Fruit fly (Drosophila melanogaster) Kc167 (cell line): ENCODE data around the gene dgt2.

ENCODE experiments used
- Myc ChIP-seq: fragments of >200 bp; optimal IDR thresholded peaks from 2 replicates; lab custom pipeline; 2017; ENCODE audit warnings: missing external identifiers
- Sin3A ChIP-seq: fragments of >200 bp; optimal IDR thresholded peaks from 2 replicates; lab custom pipeline; 2018; ENCODE audit warnings: missing external identifiers
- h ChIP-seq: fragments of >200 bp; optimal IDR thresholded peaks from 3 replicates; lab custom pipeline; 2018; ENCODE audit warnings: missing external identifiers
- insv ChIP-seq: fragments of >200 bp; optimal IDR thresholded peaks from 3 replicates; lab custom pipeline; 2018; ENCODE audit warnings: missing external identifiers
- psq ChIP-seq: fragments of >200 bp; optimal IDR thresholded peaks from 2 replicates; lab custom pipeline; 2017; ENCODE audit warnings: missing external identifiers
- ttk ChIP-seq: sonication (Bioruptor generic); optimal IDR thresholded peaks from 2 replicates; lab custom pipeline; 2017; ENCODE audit warnings: missing external identifiers

Gene dgt2

DNA sequence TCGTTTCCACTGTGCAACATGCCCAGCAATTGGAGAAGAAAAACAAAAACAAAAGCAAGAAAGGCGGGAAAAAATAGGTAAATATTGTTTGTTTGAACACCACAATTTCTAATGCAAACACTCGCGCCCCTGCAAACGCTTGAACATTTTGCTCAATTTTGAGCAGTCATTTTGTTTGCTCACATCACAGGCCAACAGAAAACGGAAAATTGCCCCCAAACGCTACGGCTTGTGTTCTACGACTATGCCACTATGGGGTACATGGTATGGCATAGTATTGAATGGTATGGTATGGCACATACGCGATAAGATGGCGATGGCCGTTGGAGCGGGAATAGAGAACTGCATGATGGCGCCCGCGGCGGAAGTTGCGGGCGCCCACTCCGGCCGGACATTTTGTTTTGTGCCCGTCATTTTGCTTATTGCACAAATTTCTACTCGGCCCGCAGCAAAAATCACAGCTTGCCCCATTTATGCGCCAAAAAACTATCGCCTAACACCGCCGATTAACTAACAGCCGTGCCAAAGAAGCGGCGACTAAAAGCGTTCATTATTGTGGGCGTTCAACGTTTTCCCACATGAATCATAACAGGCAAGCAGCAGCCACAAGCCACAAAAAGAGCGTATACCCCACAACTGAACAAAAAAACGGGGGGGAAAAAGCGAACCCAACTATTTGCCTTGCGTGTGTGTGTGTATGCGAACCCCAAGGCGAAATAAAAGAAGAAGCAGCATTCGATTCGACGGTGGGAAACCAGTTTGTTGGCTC is 14.7 kb downstream of the dgt2 start:
- TF ChIP-seq h (lab: Kevin White, UChicago) (no peak), psq (no peak), Myc (lab: Kevin White, UChicago) (no peak), insv (no peak), Sin3A (no peak), ttk (lab: Kevin White, UChicago) (no peak)

DNA sequence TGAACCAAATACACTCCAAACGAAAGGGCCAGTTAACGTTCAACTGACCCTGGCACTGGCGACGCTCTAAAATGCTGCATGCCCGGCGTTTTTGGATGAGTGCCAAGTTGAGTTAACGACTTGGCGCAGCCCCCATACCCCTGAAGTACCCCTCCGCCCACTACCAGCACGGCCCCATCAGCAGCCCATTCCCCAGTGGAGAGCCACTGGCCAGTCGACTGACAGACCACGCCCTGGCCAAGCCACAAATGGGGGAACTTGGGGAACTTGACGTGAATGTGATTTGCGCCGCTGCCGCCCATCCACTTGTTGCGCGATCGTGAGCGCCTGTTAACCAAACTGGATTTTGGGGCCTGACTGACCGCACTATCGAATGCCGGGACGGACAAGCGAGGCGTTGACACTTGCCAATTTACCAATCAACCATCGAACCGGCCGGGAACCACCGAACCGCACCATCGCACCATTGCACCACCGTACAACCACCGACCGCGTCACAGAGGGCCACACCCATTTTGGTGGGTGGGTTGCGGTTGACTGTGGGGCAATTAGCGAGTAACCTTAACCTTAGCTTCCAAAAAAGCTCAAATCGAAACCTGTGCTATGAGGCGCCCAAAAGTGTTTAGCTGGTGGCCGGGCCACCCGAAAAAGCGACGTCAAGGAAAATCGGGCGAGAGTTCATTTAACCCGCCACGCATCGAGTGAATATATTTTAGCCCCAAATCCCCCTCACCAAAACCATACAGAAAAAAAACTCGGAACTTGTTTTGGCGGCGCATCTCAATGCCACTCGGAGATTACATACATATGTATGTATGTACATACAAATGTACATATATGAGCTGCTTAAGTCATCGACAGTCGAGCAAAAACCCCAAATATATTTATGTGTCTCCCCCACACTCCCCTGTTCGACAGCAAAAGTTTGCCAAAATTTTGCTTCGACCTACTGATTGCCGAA is 16.0 kb downstream of the dgt2 start:
- TF ChIP-seq Sin3A, result no peak
- no peak for TF ChIP-seq h (lab: Kevin White, UChicago)
- no peak for TF ChIP-seq ttk (lab: Kevin White, UChicago)
- no peak for TF ChIP-seq Myc (lab: Kevin White, UChicago)
- no peak for TF ChIP-seq insv
- no peak for TF ChIP-seq psq

- TF ChIP-seq ttk (lab: Kevin White, UChicago) (no peak), insv (no peak), Sin3A (no peak), h (lab: Kevin White, UChicago) (no peak), psq (no peak), Myc (lab: Kevin White, UChicago) (no peak)
Observed at dm6 chr2L:12006397-12007330, 16.9 kb downstream of the dgt2 start.

- TF ChIP-seq Myc (lab: Kevin White, UChicago), result no peak
- TF ChIP-seq Sin3A, result no peak
- TF ChIP-seq psq, result no peak
- no peak for TF ChIP-seq ttk (lab: Kevin White, UChicago)
- TF ChIP-seq insv, result no peak
- no peak for TF ChIP-seq h (lab: Kevin White, UChicago)
Observed at dm6 chr2L:12007331-12007791, 17.6 kb downstream of the dgt2 start.

- no peak for TF ChIP-seq Myc (lab: Kevin White, UChicago)
- TF ChIP-seq psq, result no peak
- TF ChIP-seq Sin3A, result no peak
- TF ChIP-seq h (lab: Kevin White, UChicago), result no peak
- TF ChIP-seq insv, result no peak
- TF ChIP-seq ttk (lab: Kevin White, UChicago), result no peak
Observed at dm6 chr2L:12007853-12008252, 18.1 kb downstream of the dgt2 start, which contains the start of gene Rh5. Gene Rh5 (plus strand): TSS chr2L:12008153.

DNA sequence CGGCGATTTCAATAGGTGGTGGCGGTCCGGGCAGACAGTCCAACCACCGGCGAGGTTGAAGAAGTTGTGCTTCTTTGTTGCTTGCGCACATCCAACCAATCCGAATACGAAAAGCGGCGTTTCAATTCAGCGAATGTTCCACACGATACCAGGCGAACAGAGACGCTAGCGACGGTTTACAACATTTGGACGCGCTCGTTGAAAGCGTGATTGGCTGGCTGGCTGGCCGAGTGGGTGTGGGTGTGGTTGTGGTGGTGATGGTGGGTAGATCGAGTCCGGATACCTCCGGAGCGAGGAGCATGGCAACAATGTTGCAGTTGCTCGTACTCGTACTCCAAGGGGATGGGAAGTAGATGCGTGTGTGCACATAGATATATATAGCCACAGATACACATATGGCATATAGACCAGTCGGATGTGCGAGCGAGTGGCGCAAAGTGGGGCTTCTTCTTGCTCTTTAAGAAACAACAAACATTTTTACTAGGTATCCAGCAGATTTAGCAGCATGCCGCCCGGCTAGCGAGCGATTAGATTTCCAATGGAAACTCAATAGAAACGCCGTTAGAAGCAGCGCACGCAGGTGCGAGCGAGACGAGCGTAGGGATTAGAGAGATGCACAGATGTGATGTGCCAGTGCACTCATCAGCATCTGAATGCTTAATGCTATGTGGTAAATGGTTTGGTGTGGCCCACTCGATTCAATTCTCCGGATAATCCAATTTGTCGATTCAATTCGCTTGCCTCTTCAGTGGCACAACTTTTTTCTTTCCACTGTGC is 20.6 kb downstream of the dgt2 start:
- TF ChIP-seq psq (no peak), h (lab: Kevin White, UChicago) (no peak), ttk (lab: Kevin White, UChicago) (no peak), Myc (lab: Kevin White, UChicago) (no peak), Sin3A (no peak)

DNA sequence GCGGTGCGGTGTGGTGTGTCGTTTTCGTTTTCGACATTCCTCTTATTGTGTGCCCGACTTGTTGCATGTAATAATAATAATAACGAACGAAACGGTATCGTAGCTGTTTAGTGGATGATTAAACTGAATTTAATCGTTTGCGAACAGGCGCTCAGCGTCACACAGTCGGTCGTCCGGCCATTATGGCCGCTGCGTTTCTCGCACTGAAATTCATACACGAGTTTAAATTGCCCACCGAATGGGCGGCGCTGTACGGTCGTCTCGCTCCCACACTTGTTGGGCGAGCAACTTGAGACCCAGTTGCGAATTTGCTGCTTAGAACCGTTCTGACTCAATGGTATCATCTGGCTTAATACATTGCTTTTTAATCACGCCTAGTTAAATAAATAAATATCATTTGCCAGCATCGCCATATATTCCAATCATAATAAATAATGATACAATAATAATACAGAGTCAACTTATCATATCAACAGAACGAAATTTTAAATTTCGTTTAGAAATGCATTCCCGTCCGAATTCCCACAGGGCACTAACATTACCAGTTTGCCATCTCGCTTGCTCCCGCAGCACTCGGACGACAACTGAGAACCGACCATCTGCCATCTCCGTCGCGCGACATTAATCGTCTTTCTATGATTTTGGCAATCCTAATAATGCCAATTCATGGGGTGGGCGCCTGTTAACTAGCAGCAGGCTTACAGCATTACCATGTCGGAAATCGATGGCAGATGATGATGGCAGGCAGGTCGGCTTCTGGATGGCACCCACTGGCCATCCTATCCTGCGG is 21.3 kb downstream of the dgt2 start:
- TF ChIP-seq Myc (lab: Kevin White, UChicago) (no peak), Sin3A (no peak), ttk (lab: Kevin White, UChicago) (no peak), psq (no peak), h (lab: Kevin White, UChicago) (no peak), insv (no peak)

dm6 chr2L:12011682-12012655 is 22.2 kb downstream of the dgt2 start:
- no peak for TF ChIP-seq Myc (lab: Kevin White, UChicago)
- TF ChIP-seq h (lab: Kevin White, UChicago), result no peak
- no peak for TF ChIP-seq psq
- no peak for TF ChIP-seq Sin3A
- no peak for TF ChIP-seq ttk (lab: Kevin White, UChicago)

DNA sequence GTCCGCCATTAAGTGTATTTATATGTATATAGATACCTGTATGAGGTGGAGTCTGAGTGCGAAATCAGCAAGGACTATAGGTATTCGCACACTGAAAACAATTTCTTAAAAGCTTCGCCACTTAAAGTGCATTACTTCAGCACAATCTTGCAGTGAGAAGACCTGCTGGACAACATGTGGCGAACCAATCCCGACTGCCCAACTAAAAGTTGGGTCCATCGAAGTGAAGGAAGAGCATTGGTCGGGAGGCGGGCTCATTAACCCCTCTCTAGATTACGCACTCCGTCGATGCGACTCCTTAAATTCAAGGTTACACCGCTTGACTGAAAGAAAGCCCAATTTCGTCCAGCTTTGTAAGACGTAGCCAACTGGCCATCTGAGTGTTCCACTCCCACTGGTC is 23.5 kb downstream of the dgt2 start:
- TF ChIP-seq insv (no peak), psq (no peak), Myc (lab: Kevin White, UChicago) (no peak), ttk (lab: Kevin White, UChicago) (no peak), Sin3A (no peak), h (lab: Kevin White, UChicago) (no peak)
